Fruit fly (Drosophila melanogaster): ENCODE measurements around the gene CCT6.
A peak's percentile ranks its signal among the peaks of the same experiment; 100 is the strongest.

Gene CCT6

dm6 chrX:15745905-15746681 is at the start of gene CCT6, which contains the start of gene CG8944 (continued):
- TF ChIP-seq CG31441 (GFP tag; IDR thresholded peaks at IDR 0.05) (no peak), CG33213 (GFP tag; optimal IDR thresholded peaks at IDR 0.05) (no peak), Dip3 (GFP tag; optimal IDR thresholded peaks at IDR 0.05) (no peak), Nf-YB (GFP tag; optimal IDR thresholded peaks at IDR 0.05) (no peak), CG3726 (GFP tag; IDR thresholded peaks at IDR 0.05) (no peak), Med (GFP tag) (peak; percentile 74), Stat92E (GFP tag; optimal IDR thresholded peaks at IDR 0.05) (no peak), CG6654 (GFP tag; optimal IDR thresholded peaks at IDR 0.05) (no peak), onecut (GFP tag; IDR thresholded peaks at IDR 0.05) (no peak), fd3F (GFP tag; optimal IDR thresholded peaks at IDR 0.05) (no peak), luna (GFP tag; optimal IDR thresholded peaks at IDR 0.05) (no peak), phol (tag; optimal IDR thresholded peaks at IDR 0.05) (peak; percentile 36), CG18764 (GFP tag; optimal IDR thresholded peaks at IDR 0.05) (no peak), HLH3B (GFP tag; IDR thresholded peaks at IDR 0.05) (no peak), ranshi (GFP tag; IDR thresholded peaks at IDR 0.05) (no peak), bab2 (GFP tag; optimal IDR thresholded peaks at IDR 0.05) (no peak), bowl (GFP tag; IDR thresholded peaks at IDR 0.05) (no peak), CG10462 (GFP tag; optimal IDR thresholded peaks at IDR 0.05) (no peak), tgo (GFP tag; IDR thresholded peaks at IDR 0.05) (no peak), CG6765 (GFP tag; optimal IDR thresholded peaks at IDR 0.05) (no peak), gt (GFP tag; IDR thresholded peaks at IDR 0.05) (no peak), fru (optimal IDR thresholded peaks at IDR 0.05) (no peak), Sox100B (GFP tag; optimal IDR thresholded peaks at IDR 0.05) (no peak), CG16813 (GFP tag; IDR thresholded peaks at IDR 0.05; ENCODE audit: partially characterized antibody) (peak; percentile 52; the same call in 2 of the 3 replicates), Atf-2 (GFP tag; optimal IDR thresholded peaks at IDR 0.05) (no peak), Rx (GFP tag; IDR thresholded peaks at IDR 0.05) (no peak), CG12744 (GFP tag; optimal IDR thresholded peaks at IDR 0.05) (no peak), CG9797 (GFP tag; optimal IDR thresholded peaks at IDR 0.05) (peak; percentile 28), CG16863 (GFP tag; optimal IDR thresholded peaks at IDR 0.05) (no peak), Abd-B (GFP tag; optimal IDR thresholded peaks at IDR 0.05) (no peak), Bteb2 (GFP tag; optimal IDR thresholded peaks at IDR 0.05) (no peak), odd (GFP tag; optimal IDR thresholded peaks at IDR 0.05) (no peak), CG10147 (GFP tag; optimal IDR thresholded peaks at IDR 0.05) (no peak), CG14860 (GFP tag; IDR thresholded peaks at IDR 0.05; ENCODE audit: partially characterized antibody) (no peak), MBD-R2 (GFP tag; IDR thresholded peaks at IDR 0.05) (peak; percentile 52), Deaf1 (tag; optimal IDR thresholded peaks at IDR 0.05) (no peak), Trl (optimal IDR thresholded peaks at IDR 0.05) (no peak), Trl (GFP tag; optimal IDR thresholded peaks at IDR 0.05) (no peak), CG9437 (GFP tag; optimal IDR thresholded peaks at IDR 0.05) (no peak), CG15269 (tag; optimal IDR thresholded peaks at IDR 0.05) (no peak), fd102C (GFP tag; optimal IDR thresholded peaks at IDR 0.05) (no peak), CG10654 (GFP tag; optimal IDR thresholded peaks at IDR 0.05) (no peak), da (GFP tag; optimal IDR thresholded peaks at IDR 0.05) (no peak), cg (GFP tag; optimal IDR thresholded peaks at IDR 0.05) (no peak), CG17385 (GFP tag; optimal IDR thresholded peaks at IDR 0.05) (no peak), Hr51 (GFP tag; optimal IDR thresholded peaks at IDR 0.05) (no peak), caup (GFP tag; optimal IDR thresholded peaks at IDR 0.05; ENCODE audit: severe bottlenecking) (no peak), CG14014 (GFP tag; IDR thresholded peaks at IDR 0.05) (no peak), Sry-δ (GFP tag; optimal IDR thresholded peaks at IDR 0.05) (peak; percentile 69), TFAM (GFP tag; optimal IDR thresholded peaks at IDR 0.05) (no peak), Taf1 (GFP tag; IDR thresholded peaks at IDR 0.05) (no peak)

All from whole organism, embryonic.